Worm (Caenorhabditis elegans): ENCODE data around the gene sup-37.

ce11 chrV:8760416-8760815, 25.9 kb upstream of the sup-37 start, which contains the start of gene ddn-1:
- TF ChIP-seq him-1 (tag; optimal IDR thresholded peaks at IDR 0.05) (no peak), dao-5 (tag; optimal IDR thresholded peaks at IDR 0.05) (no peak)
